Fruit fly (Drosophila melanogaster): ENCODE measurements around the gene CG6576.

CG6576 gene

dm6 chr3L:8772998-8773684 lies 17.4 kb downstream of the CG6576 start (continued):
- TF ChIP-seq klu (GFP tag; IDR thresholded peaks at IDR 0.05), result 0 out of 2 replicates have a peak, but pooled peaks have one; percentile 17
- no peak for TF ChIP-seq CG16813 (GFP tag; IDR thresholded peaks at IDR 0.05; ENCODE audit: partially characterized antibody)
- TF ChIP-seq CG4282 (GFP tag; optimal IDR thresholded peaks at IDR 0.05), result no peak
- peak; percentile 24; the same call in 1 of the 2 replicates for TF ChIP-seq CG9215 (GFP tag; IDR thresholded peaks at IDR 0.05)
- peak; percentile 3 for TF ChIP-seq Bdp1 (GFP tag; optimal IDR thresholded peaks at IDR 0.05)
- TF ChIP-seq CG12236 (GFP tag; optimal IDR thresholded peaks at IDR 0.05), result peak; percentile 66
- no peak for TF ChIP-seq jigr1 (GFP tag; IDR thresholded peaks at IDR 0.05)
- TF ChIP-seq chm (GFP tag; IDR thresholded peaks at IDR 0.05), result 0 out of 2 replicates have a peak, but pooled peaks have one; percentile 24
- peak; percentile 17 for TF ChIP-seq CG18476 (GFP tag; optimal IDR thresholded peaks at IDR 0.05)
- peak; percentile 79 for TF ChIP-seq Ssrp (tag; optimal IDR thresholded peaks at IDR 0.05)
- peak in 1 of 3 experiments; percentile 6 for TF ChIP-seq Stat92E (GFP tag; optimal IDR thresholded peaks at IDR 0.05)
- TF ChIP-seq CG6791 (GFP tag; IDR thresholded peaks at IDR 0.05; ENCODE audit: partially characterized antibody), result no peak
- TF ChIP-seq CG13894 (tag; optimal IDR thresholded peaks at IDR 0.05), result no peak
- TF ChIP-seq mld (GFP tag; IDR thresholded peaks at IDR 0.05; ENCODE audit: partially characterized antibody), result no peak
- TF ChIP-seq H2.0 (GFP tag; IDR thresholded peaks at IDR 0.05), result peak; percentile 22; the same call in 1 of the 2 replicates
- TF ChIP-seq mirr (GFP tag; optimal IDR thresholded peaks at IDR 0.05), result no peak
- TF ChIP-seq CG9727 (GFP tag; optimal IDR thresholded peaks at IDR 0.05), result peak; percentile 68
- 0 out of 3 replicates have a peak, but pooled peaks have one; percentile 15 for TF ChIP-seq C15 (GFP tag; IDR thresholded peaks at IDR 0.05)
- peak; percentile 84 for TF ChIP-seq Sox102F (GFP tag; optimal IDR thresholded peaks at IDR 0.05)
- TF ChIP-seq caup (GFP tag; optimal IDR thresholded peaks at IDR 0.05; ENCODE audit: severe bottlenecking), result peak; percentile 25
- TF ChIP-seq CkIIα-i1 (GFP tag; IDR thresholded peaks at IDR 0.05), result no peak
- peak; percentile 33 for TF ChIP-seq CG7271 (tag; optimal IDR thresholded peaks at IDR 0.05)
- no peak for TF ChIP-seq CG6683 (GFP tag; optimal IDR thresholded peaks at IDR 0.05)
- TF ChIP-seq CG31441 (GFP tag; IDR thresholded peaks at IDR 0.05), result peak; percentile 86
- peak; percentile 41 for TF ChIP-seq CG5245 (GFP tag; optimal IDR thresholded peaks at IDR 0.05)
- TF ChIP-seq CG8290 (GFP tag; optimal IDR thresholded peaks at IDR 0.05), result peak; percentile 3
- TF ChIP-seq CG8290 (tag; optimal IDR thresholded peaks at IDR 0.05), result peak in 1 of 2 experiments; percentile 29
- no peak for TF ChIP-seq CG15514 (GFP tag; optimal IDR thresholded peaks at IDR 0.05)
- peak; percentile 51 for TF ChIP-seq trem (tag; optimal IDR thresholded peaks at IDR 0.05)
- no peak for TF ChIP-seq chinmo (GFP tag; IDR thresholded peaks at IDR 0.05; ENCODE audit: partially characterized antibody)
- no peak for TF ChIP-seq BEAF-32 (GFP tag; optimal IDR thresholded peaks at IDR 0.05)
- TF ChIP-seq CG1832 (GFP tag; optimal IDR thresholded peaks at IDR 0.05), result no peak
- TF ChIP-seq pfk (GFP tag; optimal IDR thresholded peaks at IDR 0.05), result no peak
- TF ChIP-seq Dp (GFP tag; optimal IDR thresholded peaks at IDR 0.05), result no peak
- TF ChIP-seq crp (GFP tag; optimal IDR thresholded peaks at IDR 0.05), result peak in 1 of 2 experiments; percentile 9
- no peak for TF ChIP-seq GATAe (GFP tag; conservative IDR thresholded peaks at IDR 0.05)
- TF ChIP-seq shn (GFP tag; optimal IDR thresholded peaks at IDR 0.05), result peak; percentile 24
- TF ChIP-seq dati (GFP tag; IDR thresholded peaks at IDR 0.05), result no peak
- TF ChIP-seq nmo (GFP tag; optimal IDR thresholded peaks at IDR 0.05), result peak; percentile 85
- TF ChIP-seq CG3065 (GFP tag; optimal IDR thresholded peaks at IDR 0.05), result peak; percentile 38
- no peak; the same call in 1 of the 2 replicates for TF ChIP-seq CG17612 (GFP tag; IDR thresholded peaks at IDR 0.05)
- TF ChIP-seq tll (GFP tag; optimal IDR thresholded peaks at IDR 0.05), result no peak
- no peak for TF ChIP-seq gsb (GFP tag; IDR thresholded peaks at IDR 0.05)
- no peak for TF ChIP-seq z (GFP tag; IDR thresholded peaks at IDR 0.05)
- peak; percentile 73; the same call in 2 of the 3 replicates for TF ChIP-seq CG11695 (GFP tag; IDR thresholded peaks at IDR 0.05)
- peak; percentile 26 for TF ChIP-seq Hmr (GFP tag; optimal IDR thresholded peaks at IDR 0.05)
- peak; percentile 51 for TF ChIP-seq CG10654 (GFP tag; optimal IDR thresholded peaks at IDR 0.05)
- TF ChIP-seq NfI (GFP tag; optimal IDR thresholded peaks at IDR 0.05), result peak; percentile 73
